Fruit fly (Drosophila melanogaster) whole organism: ENCODE data around the gene CG43088.

Experiments used
- CG8478 ChIP-seq: fragments of >200 bp; optimal IDR thresholded peaks from 2 replicates; lab custom pipeline; 2018; ENCODE audit warnings: inconsistent platforms
- Dll ChIP-seq: fragments of >200 bp; optimal IDR thresholded peaks from 2 replicates; lab custom pipeline; 2017
- EcR ChIP-seq, 2 experiments: fragments of >200 bp; optimal IDR thresholded peaks; 2 replicates each; lab custom pipeline; 2017; ENCODE audit warnings: missing biosample characterization in 2 of 2, missing genetic modification characterization in 2 of 2, missing genetic modification reagents in 2 of 2
- pan ChIP-seq: fragments of >200 bp; optimal IDR thresholded peaks from 2 replicates; lab custom pipeline; 2017
- psq ChIP-seq: fragments of >200 bp; optimal IDR thresholded peaks from 2 replicates; lab custom pipeline; 2017
- usp ChIP-seq: fragments of >200 bp; optimal IDR thresholded peaks from 2 replicates; lab custom pipeline; 2017; ENCODE audit warnings: missing biosample characterization, missing genetic modification characterization, mixed read lengths

DNA sequence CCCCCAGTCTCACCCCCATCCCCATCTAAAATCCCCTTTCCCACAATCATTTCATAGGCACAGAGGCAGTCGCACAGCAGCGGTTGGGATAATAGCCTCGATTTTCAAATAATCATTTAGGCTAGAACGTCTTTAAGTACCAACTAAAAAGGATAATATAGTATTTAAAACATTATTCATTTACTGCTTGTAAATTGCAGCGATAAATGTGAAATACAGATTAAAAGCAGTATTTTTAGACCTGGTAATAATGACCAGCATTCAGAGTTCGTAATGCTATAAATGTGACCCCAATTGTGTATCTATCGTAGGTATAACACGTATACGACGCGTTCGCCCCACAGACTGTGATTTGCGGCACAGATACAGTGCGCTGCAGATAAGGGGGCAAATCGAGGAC is 25.4 kb downstream of the CG43088 start:
- TF ChIP-seq usp = no peak
- no peak for TF ChIP-seq EcR (GFP tag; optimal IDR thresholded peaks at IDR 0.05; lab: Kevin White, UChicago)
- TF ChIP-seq CG8478 = no peak
- TF ChIP-seq Dll = no peak
- no peak for TF ChIP-seq psq
- TF ChIP-seq pan (lab: Kevin White, UChicago) = no peak
